Worm (Caenorhabditis elegans): ENCODE data around the gene F57C2.5.

F57C2.5 gene

ce11 chrII:14569322-14569721 lies 41.3 kb upstream of the F57C2.5 start:
- TF ChIP-seq lin-54 (GFP tag; optimal IDR thresholded peaks at IDR 0.05) (no peak), C17E4.6 (GFP tag; IDR thresholded peaks at IDR 0.05) (no peak), zfh-2 (GFP tag; conservative IDR thresholded peaks at IDR 0.05) (peak; percentile 91), hmg-1.2 (GFP tag; IDR thresholded peaks at IDR 0.05) (peak; percentile 98), egrh-3 (GFP tag; IDR thresholded peaks at IDR 0.05) (peak; percentile 58), cebp-2 (GFP tag; IDR thresholded peaks at IDR 0.05) (no peak), K12H6.12 (tag; optimal IDR thresholded peaks at IDR 0.05) (peak; percentile 1)

- TF ChIP-seq hmg-1.2 (GFP tag; IDR thresholded peaks at IDR 0.05) (peak; percentile 55), rcor-1 (GFP tag; IDR thresholded peaks at IDR 0.05) (no peak)
Observed at ce11 chrII:14567811-14568210, 39.8 kb upstream of the F57C2.5 start.

- peak; percentile 38; the same call in 1 of the 2 replicates for TF ChIP-seq F33H1.4 (GFP tag; IDR thresholded peaks at IDR 0.05)
- peak; percentile 97 for TF ChIP-seq hmg-1.2 (GFP tag; IDR thresholded peaks at IDR 0.05)
- peak; percentile 53; the same call in 1 of the 2 replicates for TF ChIP-seq egrh-3 (GFP tag; IDR thresholded peaks at IDR 0.05)
- TF ChIP-seq xnd-1 (tag; optimal IDR thresholded peaks at IDR 0.05) = peak; percentile 79
- TF ChIP-seq D2030.7 (GFP tag; IDR thresholded peaks at IDR 0.05) = peak; percentile 43; the same call in 1 of the 2 replicates
- peak; percentile 78 for TF ChIP-seq lsl-1 (GFP tag; optimal IDR thresholded peaks at IDR 0.05)
- TF ChIP-seq madf-6 (GFP tag; IDR thresholded peaks at IDR 0.05) = peak; percentile 70
- peak; percentile 80 for TF ChIP-seq madf-8 (GFP tag; conservative IDR thresholded peaks at IDR 0.05)
- TF ChIP-seq ceh-91 (GFP tag; IDR thresholded peaks at IDR 0.05) = peak; percentile 40; the same call in 1 of the 2 replicates
- 0 out of 2 replicates have a peak, but pooled peaks have one; percentile 35 for TF ChIP-seq mcd-1 (GFP tag; IDR thresholded peaks at IDR 0.05)
- TF ChIP-seq dox-1 (GFP tag; IDR thresholded peaks at IDR 0.05) = peak; percentile 70
- TF ChIP-seq ztf-28 (GFP tag; IDR thresholded peaks at IDR 0.05) = 0 out of 2 replicates have a peak, but pooled peaks have one; percentile 36
Observed at ce11 chrII:14563766-14564370, 35.8 kb upstream of the F57C2.5 start.

ce11 chrII:14561549-14562115 lies 33.6 kb upstream of the F57C2.5 start, which contains the start of gene mog-4:
mog-4 (minus strand) TSS chrII:14561599.
- TF ChIP-seq somi-1 (GFP tag; optimal IDR thresholded peaks at IDR 0.05) (peak; percentile 96), hsf-1 (GFP tag; IDR thresholded peaks at IDR 0.05) (peak; percentile 93), dox-1 (GFP tag; IDR thresholded peaks at IDR 0.05) (peak; percentile 100), K12H6.12 (tag; optimal IDR thresholded peaks at IDR 0.05) (peak; percentile 97), D2030.7 (GFP tag; IDR thresholded peaks at IDR 0.05) (peak; percentile 100), let-526 (GFP tag; IDR thresholded peaks at IDR 0.05) (peak; percentile 100), F33H1.4 (GFP tag; IDR thresholded peaks at IDR 0.05) (peak; percentile 97), lsl-1 (GFP tag; optimal IDR thresholded peaks at IDR 0.05) (peak; percentile 98), unc-130 (GFP tag; optimal IDR thresholded peaks at IDR 0.05) (peak; percentile 97), mcd-1 (GFP tag; IDR thresholded peaks at IDR 0.05) (peak; percentile 99), madf-10 (tag; optimal IDR thresholded peaks at IDR 0.05) (peak; percentile 93), attf-3 (GFP tag; conservative IDR thresholded peaks at IDR 0.05) (peak; percentile 93), hmg-1.2 (GFP tag; IDR thresholded peaks at IDR 0.05) (peak; percentile 100), bed-1 (GFP tag; IDR thresholded peaks at IDR 0.05) (peak; percentile 98), nfyb-1 (GFP tag; IDR thresholded peaks at IDR 0.05) (peak; percentile 99), lin-54 (GFP tag; optimal IDR thresholded peaks at IDR 0.05) (peak; percentile 97), F23B12.7 (tag; optimal IDR thresholded peaks at IDR 0.05; ENCODE audit: insufficient read depth) (peak; percentile 25), T07F8.4 (tag; optimal IDR thresholded peaks at IDR 0.05) (peak; percentile 48), madf-8 (GFP tag; conservative IDR thresholded peaks at IDR 0.05) (peak; percentile 99), nfya-2 (GFP tag; IDR thresholded peaks at IDR 0.05) (peak; percentile 89), snpc-3.4 (tag; optimal IDR thresholded peaks at IDR 0.05) (peak; percentile 18), lin-26 (GFP tag; IDR thresholded peaks at IDR 0.05) (peak; percentile 98), ets-4 (GFP tag; optimal IDR thresholded peaks at IDR 0.05) (peak; percentile 10), akir-1 (GFP tag; optimal IDR thresholded peaks at IDR 0.05) (peak; percentile 89), C06A6.2 (GFP tag; conservative IDR thresholded peaks at IDR 0.05) (peak; percentile 98), sptf-2 (GFP tag; optimal IDR thresholded peaks at IDR 0.05) (peak; percentile 9), efl-1 (GFP tag; optimal IDR thresholded peaks at IDR 0.05) (peak; percentile 65), hrde-1 (tag; optimal IDR thresholded peaks at IDR 0.05; ENCODE audit: borderline replicate concordance) (peak; percentile 85), madf-6 (GFP tag; IDR thresholded peaks at IDR 0.05) (peak; percentile 99), zim-3 (tag; optimal IDR thresholded peaks at IDR 0.05) (peak; percentile 81), rec-8 (tag; optimal IDR thresholded peaks at IDR 0.05) (peak; percentile 62 to 86)

All from whole organism, young adult.